Fruit fly (Drosophila melanogaster): ENCODE measurements around the gene CG32576.

Gene CG32576

dm6 chrX:16318858-16319557 is 30.7 kb upstream of the CG32576 start (continued):
- no peak for TF ChIP-seq jing (GFP tag; optimal IDR thresholded peaks at IDR 0.05)
- TF ChIP-seq mld (GFP tag; IDR thresholded peaks at IDR 0.05; ENCODE audit: partially characterized antibody) = no peak
- no peak for TF ChIP-seq CG15269 (tag; optimal IDR thresholded peaks at IDR 0.05)
- peak; percentile 21; the same call in 1 of the 3 replicates for TF ChIP-seq Dbx (GFP tag; IDR thresholded peaks at IDR 0.05)
- TF ChIP-seq CG1529 (GFP tag; optimal IDR thresholded peaks at IDR 0.05) = no peak
- TF ChIP-seq CG10147 (GFP tag; optimal IDR thresholded peaks at IDR 0.05) = no peak
- no peak for TF ChIP-seq NC2α (GFP tag; optimal IDR thresholded peaks at IDR 0.05)
- TF ChIP-seq CG18011 (GFP tag; optimal IDR thresholded peaks at IDR 0.05) = no peak
- TF ChIP-seq CG3726 (GFP tag; IDR thresholded peaks at IDR 0.05) = no peak
- no peak for TF ChIP-seq CG11560 (tag; IDR thresholded peaks at IDR 0.05)
- TF ChIP-seq so (GFP tag; IDR thresholded peaks at IDR 0.05) = no peak
- TF ChIP-seq psq (GFP tag; optimal IDR thresholded peaks at IDR 0.05) = no peak
- TF ChIP-seq Tbp (GFP tag; optimal IDR thresholded peaks at IDR 0.05) = no peak
- no peak for TF ChIP-seq ase (GFP tag; IDR thresholded peaks at IDR 0.05)
- peak; percentile 64; the same call in 2 of the 3 replicates for TF ChIP-seq CG6791 (GFP tag; IDR thresholded peaks at IDR 0.05; ENCODE audit: partially characterized antibody)
- TF ChIP-seq Ets65A (GFP tag) = no peak
- TF ChIP-seq CG7357 (GFP tag; IDR thresholded peaks at IDR 0.05) = no peak
- no peak for TF ChIP-seq Atf-2 (GFP tag; optimal IDR thresholded peaks at IDR 0.05)
- no peak for TF ChIP-seq caup (GFP tag; optimal IDR thresholded peaks at IDR 0.05; ENCODE audit: severe bottlenecking)
- TF ChIP-seq zf30C (GFP tag; optimal IDR thresholded peaks at IDR 0.05) = peak; percentile 68
- TF ChIP-seq CG5953 (GFP tag; IDR thresholded peaks at IDR 0.05) = no peak
- no peak for TF ChIP-seq D19B (GFP tag; optimal IDR thresholded peaks at IDR 0.05)
- peak; percentile 99 for TF ChIP-seq chinmo (GFP tag; IDR thresholded peaks at IDR 0.05; ENCODE audit: partially characterized antibody)
- no peak for TF ChIP-seq az2 (GFP tag; optimal IDR thresholded peaks at IDR 0.05)
- no peak for TF ChIP-seq CG11085 (GFP tag; IDR thresholded peaks at IDR 0.05)
- TF ChIP-seq Antp (GFP tag; optimal IDR thresholded peaks at IDR 0.05) = no peak
- TF ChIP-seq da (GFP tag; optimal IDR thresholded peaks at IDR 0.05) = no peak
- TF ChIP-seq nmo (GFP tag; optimal IDR thresholded peaks at IDR 0.05) = peak; percentile 34
- no peak for TF ChIP-seq ro (GFP tag; IDR thresholded peaks at IDR 0.05)
- TF ChIP-seq CG13775 (GFP tag; optimal IDR thresholded peaks at IDR 0.05) = no peak
- TF ChIP-seq MBD-R2 (GFP tag; IDR thresholded peaks at IDR 0.05) = peak; percentile 16; the same call in 1 of the 2 replicates
- TF ChIP-seq Ravus (GFP tag; IDR thresholded peaks at IDR 0.05) = no peak
- TF ChIP-seq CG10366 (GFP tag; IDR thresholded peaks at IDR 0.05) = no peak
- TF ChIP-seq Sin3A (optimal IDR thresholded peaks at IDR 0.05) = no peak
- peak; percentile 38 for TF ChIP-seq corto (GFP tag; optimal IDR thresholded peaks at IDR 0.05)
- no peak for TF ChIP-seq Lim3 (GFP tag; IDR thresholded peaks at IDR 0.05)
- TF ChIP-seq Dp (GFP tag; optimal IDR thresholded peaks at IDR 0.05) = no peak
- TF ChIP-seq Elba2 (GFP tag; optimal IDR thresholded peaks at IDR 0.05) = peak; percentile 75
- TF ChIP-seq CG12769 (tag; optimal IDR thresholded peaks at IDR 0.05) = peak; percentile 6
- TF ChIP-seq HmgD (GFP tag; optimal IDR thresholded peaks at IDR 0.05) = no peak
- no peak for TF ChIP-seq CG18619 (GFP tag; optimal IDR thresholded peaks at IDR 0.05)
- peak in 1 of 2 experiments; percentile 25 for TF ChIP-seq Hr78 (GFP tag; optimal IDR thresholded peaks at IDR 0.05)
- 0 out of 2 replicates have a peak, but pooled peaks have one; percentile 8 for TF ChIP-seq Scr (GFP tag; IDR thresholded peaks at IDR 0.05; ENCODE audit: partially characterized antibody)
- TF ChIP-seq crol (GFP tag; IDR thresholded peaks at IDR 0.05) = no peak
- TF ChIP-seq MESR4 (GFP tag; optimal IDR thresholded peaks at IDR 0.05) = peak; percentile 50
- peak; percentile 34 for TF ChIP-seq HmgZ (tag; optimal IDR thresholded peaks at IDR 0.05)
- TF ChIP-seq CG14050 (GFP tag; IDR thresholded peaks at IDR 0.05) = no peak
- no peak for TF ChIP-seq CG31388 (GFP tag; optimal IDR thresholded peaks at IDR 0.05)
- no peak for TF ChIP-seq ssp (GFP tag; IDR thresholded peaks at IDR 0.05)
- no peak for TF ChIP-seq Doc2 (GFP tag; IDR thresholded peaks at IDR 0.05)
- TF ChIP-seq CG9727 (GFP tag; optimal IDR thresholded peaks at IDR 0.05) = no peak
